Fruit fly (Drosophila melanogaster) whole organism, embryonic: ENCODE data around the gene STUB1.

Experiments
- Atf-2 ChIP-seq: fragments of 200-800 bp; sonication (Bioruptor generic); optimal IDR thresholded peaks from 2 replicates; lab custom pipeline; 2016; ENCODE audit warnings: missing biosample characterization, missing genetic modification characterization
- Bdp1 ChIP-seq: fragments of 200-800 bp; sonication (Bioruptor generic); optimal IDR thresholded peaks from 3 replicates; lab custom pipeline; 2016; ENCODE audit warnings: missing biosample characterization, missing genetic modification characterization
- CG14441 ChIP-seq: fragments of 200-800 bp; sonication (Bioruptor generic); IDR thresholded peaks from 2 replicates; pipeline ENCODE4 v1.3.6; 2022; ENCODE audit warnings: missing biosample characterization, missing genetic modification characterization
- CG14667 ChIP-seq: fragments of 200-800 bp; sonication (Bioruptor generic); IDR thresholded peaks from 2 replicates; pipeline ENCODE4 v1.3.6; 2022; ENCODE audit warnings: missing biosample characterization, missing genetic modification characterization
- CG15514 ChIP-seq: fragments of 200-800 bp; sonication (Bioruptor generic); optimal IDR thresholded peaks from 3 replicates; lab custom pipeline; 2017; ENCODE audit warnings: missing biosample characterization, missing genetic modification characterization, mild to moderate bottlenecking, moderate library complexity, missing genetic modification reagents
- CG1603 ChIP-seq: fragments of 200-800 bp; sonication (Bioruptor generic); optimal IDR thresholded peaks from 2 replicates; lab custom pipeline; 2019; ENCODE audit warnings: missing biosample characterization, mild to moderate bottlenecking, missing genetic modification characterization, moderate library complexity
- CG16863 ChIP-seq: fragments of 200-800 bp; sonication (Bioruptor generic); optimal IDR thresholded peaks from 3 replicates; lab custom pipeline; 2016; ENCODE audit warnings: missing biosample characterization, missing genetic modification characterization
- CG17612 ChIP-seq: fragments of 200-800 bp; sonication (Bioruptor generic); IDR thresholded peaks from 2 replicates; pipeline ENCODE4 v1.3.6; 2022; ENCODE audit warnings: missing biosample characterization, missing genetic modification characterization
- CG18476 ChIP-seq: fragments of 200-800 bp; sonication (Bioruptor generic); optimal IDR thresholded peaks from 2 replicates; lab custom pipeline; 2016; ENCODE audit warnings: missing biosample characterization, mild to moderate bottlenecking, missing genetic modification characterization
- CG31365 ChIP-seq: fragments of 200-800 bp; sonication (Bioruptor generic); optimal IDR thresholded peaks from 2 replicates; lab custom pipeline; 2018; ENCODE audit warnings: missing biosample characterization, mild to moderate bottlenecking, missing genetic modification characterization
- CG32772 ChIP-seq: fragments of 200-800 bp; sonication (Bioruptor generic); IDR thresholded peaks from 2 replicates; pipeline ENCODE4 v1.3.6; 2022; ENCODE audit warnings: missing biosample characterization, missing genetic modification characterization
- CG33213 ChIP-seq: fragments of 200-800 bp; sonication (Bioruptor generic); optimal IDR thresholded peaks from 3 replicates; lab custom pipeline; 2016; ENCODE audit warnings: missing biosample characterization, missing genetic modification characterization
- CG4282 ChIP-seq: fragments of 200-800 bp; sonication (Bioruptor generic); optimal IDR thresholded peaks from 2 replicates; lab custom pipeline; 2016; ENCODE audit warnings: missing biosample characterization, missing genetic modification characterization
- CG6791 ChIP-seq: fragments of 200-800 bp; sonication (Bioruptor generic); IDR thresholded peaks from 3 replicates; pipeline ENCODE4 v1.3.6; 2022; ENCODE audit warnings: missing biosample characterization, missing genetic modification characterization; ENCODE audit not compliant: partially characterized antibody
- CG7357 ChIP-seq: fragments of 200-800 bp; sonication (Bioruptor generic); IDR thresholded peaks from 3 replicates; pipeline ENCODE4 v1.3.6; 2022; ENCODE audit warnings: missing biosample characterization, missing genetic modification characterization
- CG8281 ChIP-seq: fragments of 200-800 bp; sonication (Bioruptor generic); optimal IDR thresholded peaks from 2 replicates; lab custom pipeline; 2018; ENCODE audit warnings: missing biosample characterization, mild to moderate bottlenecking, missing genetic modification characterization, moderate library complexity
- CG8478 ChIP-seq: fragments of >200 bp; optimal IDR thresholded peaks from 2 replicates; lab custom pipeline; 2018
- CG9215 ChIP-seq: fragments of 200-800 bp; sonication (Bioruptor generic); IDR thresholded peaks from 2 replicates; pipeline ENCODE4 v1.3.6; 2022; ENCODE audit warnings: missing biosample characterization, missing genetic modification characterization
- CHES-1-like ChIP-seq: fragments of 200-800 bp; sonication (Bioruptor generic); optimal IDR thresholded peaks from 2 replicates; lab custom pipeline; 2016; ENCODE audit warnings: missing biosample characterization, missing genetic modification characterization
- CkIIα-i1 ChIP-seq: fragments of 200-800 bp; sonication (Bioruptor generic); IDR thresholded peaks from 2 replicates; pipeline ENCODE4 v1.3.6; 2022; ENCODE audit warnings: missing biosample characterization, missing genetic modification characterization
- Dfd ChIP-seq, 2 experiments: fragments of >200 bp; optimal IDR thresholded peaks; 2 replicates each; lab custom pipeline; 2017; ENCODE audit warnings: missing biosample characterization in 2 of 2, missing genetic modification characterization in 2 of 2
- Dp ChIP-seq: fragments of 200-800 bp; sonication (Bioruptor generic); optimal IDR thresholded peaks from 2 replicates; lab custom pipeline; 2018; ENCODE audit warnings: missing biosample characterization, mild to moderate bottlenecking, missing genetic modification characterization, moderate library complexity
- Dref ChIP-seq: fragments of 200-800 bp; sonication (Bioruptor generic); IDR thresholded peaks from 2 replicates; pipeline ENCODE4 v1.3.6; 2022; ENCODE audit warnings: missing biosample characterization, missing genetic modification characterization
- HLH3B ChIP-seq: fragments of 200-800 bp; sonication (Bioruptor generic); IDR thresholded peaks from 2 replicates; pipeline ENCODE4 v1.3.6; 2022; ENCODE audit warnings: missing biosample characterization, missing genetic modification characterization
- HLH4C ChIP-seq: fragments of 200-800 bp; sonication (Bioruptor generic); IDR thresholded peaks from 3 replicates; pipeline ENCODE4 v1.3.6; 2022; ENCODE audit warnings: missing biosample characterization, missing genetic modification characterization; ENCODE audit not compliant: partially characterized antibody
- Hmr ChIP-seq: fragments of 200-800 bp; sonication (Bioruptor generic); optimal IDR thresholded peaks from 3 replicates; lab custom pipeline; 2017; ENCODE audit warnings: mild to moderate bottlenecking, missing biosample characterization, missing genetic modification reagents, missing genetic modification characterization
- Lim3 ChIP-seq: fragments of 200-800 bp; sonication (Bioruptor generic); IDR thresholded peaks from 2 replicates; pipeline ENCODE4 v1.3.6; 2022; ENCODE audit warnings: missing biosample characterization, missing genetic modification characterization
- NC2α ChIP-seq: fragments of 200-800 bp; sonication (Bioruptor generic); optimal IDR thresholded peaks from 2 replicates; lab custom pipeline; 2016; ENCODE audit warnings: missing biosample characterization, missing genetic modification characterization
- Nf-YB ChIP-seq: fragments of 200-800 bp; sonication (Bioruptor generic); optimal IDR thresholded peaks from 3 replicates; lab custom pipeline; 2019; ENCODE audit warnings: missing biosample characterization, mild to moderate bottlenecking, missing genetic modification characterization, moderate library complexity
- Nf-YC ChIP-seq: fragments of 200-800 bp; optimal IDR thresholded peaks from 3 replicates; lab custom pipeline; 2019; ENCODE audit warnings: missing biosample characterization, mild to moderate bottlenecking, missing genetic modification characterization, moderate library complexity
- Xrp1 ChIP-seq: fragments of 200-800 bp; sonication (Bioruptor generic); IDR thresholded peaks from 2 replicates; pipeline ENCODE4 v1.3.6; 2022; ENCODE audit warnings: missing biosample characterization, missing genetic modification characterization
- ara ChIP-seq: fragments of 200-800 bp; sonication (Bioruptor generic); IDR thresholded peaks from 2 replicates; pipeline ENCODE4 v1.3.6; 2022; ENCODE audit warnings: missing biosample characterization, missing genetic modification characterization
- ash1 ChIP-seq: fragments of 200-800 bp; sonication (Bioruptor generic); optimal IDR thresholded peaks from 2 replicates; lab custom pipeline; 2018; ENCODE audit warnings: missing biosample characterization, mild to moderate bottlenecking, missing genetic modification characterization
- btn ChIP-seq: fragments of 200-800 bp; sonication (Bioruptor generic); optimal IDR thresholded peaks from 2 replicates; lab custom pipeline; 2016; ENCODE audit warnings: missing biosample characterization, missing genetic modification characterization
- dysf ChIP-seq: fragments of 200-800 bp; sonication (Bioruptor generic); IDR thresholded peaks from 3 replicates; pipeline ENCODE4 v1.3.6; 2022; ENCODE audit warnings: missing biosample characterization, missing genetic modification characterization
- fd3F ChIP-seq: fragments of 200-800 bp; sonication (Bioruptor generic); optimal IDR thresholded peaks from 2 replicates; lab custom pipeline; 2018; ENCODE audit warnings: missing biosample characterization, mild to moderate bottlenecking, missing genetic modification characterization, moderate library complexity
- grau ChIP-seq: fragments of 200-800 bp; optimal IDR thresholded peaks from 3 replicates; lab custom pipeline; 2019; ENCODE audit warnings: missing biosample characterization, mild to moderate bottlenecking, missing genetic modification characterization, moderate library complexity
- gt ChIP-seq: fragments of 200-800 bp; sonication (Bioruptor generic); IDR thresholded peaks from 2 replicates; pipeline ENCODE4 v1.3.6; 2022; ENCODE audit warnings: missing biosample characterization, missing genetic modification characterization
- h ChIP-seq: fragments of >200 bp; optimal IDR thresholded peaks from 2 replicates; lab custom pipeline; 2017
- insv ChIP-seq, 2 experiments: fragments of 200-800 bp; sonication (Bioruptor generic); optimal IDR thresholded peaks; 3 replicates each; lab custom pipeline; 2016 to 2018; ENCODE audit warnings: missing biosample characterization in 2 of 2, missing genetic modification characterization in 2 of 2
- jumu ChIP-seq: fragments of 200-800 bp; sonication (Bioruptor generic); optimal IDR thresholded peaks from 3 replicates; lab custom pipeline; 2016; ENCODE audit warnings: missing biosample characterization, missing genetic modification characterization
- klu ChIP-seq: fragments of 200-800 bp; sonication (Bioruptor generic); IDR thresholded peaks from 2 replicates; pipeline ENCODE4 v1.3.6; 2022; ENCODE audit warnings: missing biosample characterization, missing genetic modification characterization
- nom ChIP-seq: fragments of 200-800 bp; sonication (Bioruptor generic); optimal IDR thresholded peaks from 2 replicates; lab custom pipeline; 2017; ENCODE audit warnings: missing biosample characterization, missing genetic modification characterization, mild to moderate bottlenecking, moderate library complexity, missing genetic modification reagents
- odd ChIP-seq: fragments of 200-800 bp; sonication (Bioruptor generic); optimal IDR thresholded peaks from 2 replicates; lab custom pipeline; 2017; ENCODE audit warnings: missing biosample characterization, mild to moderate bottlenecking, missing genetic modification characterization
- onecut ChIP-seq: fragments of 200-800 bp; sonication (Bioruptor generic); IDR thresholded peaks from 2 replicates; pipeline ENCODE4 v1.3.6; 2022; ENCODE audit warnings: missing biosample characterization, missing genetic modification characterization
- rib ChIP-seq: fragments of 200-800 bp; sonication (Bioruptor generic); IDR thresholded peaks from 2 replicates; pipeline ENCODE4 v1.3.6; 2022; ENCODE audit warnings: missing biosample characterization, missing genetic modification characterization
- sd ChIP-seq: fragments of 200-800 bp; sonication (Bioruptor generic); optimal IDR thresholded peaks from 3 replicates; lab custom pipeline; 2018; ENCODE audit warnings: missing biosample characterization, mild to moderate bottlenecking, missing genetic modification characterization, moderate library complexity
- stwl ChIP-seq: fragments of 200-800 bp; sonication (Bioruptor generic); optimal IDR thresholded peaks from 3 replicates; lab custom pipeline; 2018; ENCODE audit warnings: missing biosample characterization, mild to moderate bottlenecking, missing genetic modification characterization, moderate library complexity
- tna ChIP-seq: fragments of 200-800 bp; sonication (Bioruptor generic); IDR thresholded peaks from 2 replicates; pipeline ENCODE4 v1.3.6; 2022; ENCODE audit warnings: missing biosample characterization, missing genetic modification characterization; ENCODE audit not compliant: partially characterized antibody
- toy ChIP-seq: fragments of 200-800 bp; sonication (Bioruptor generic); IDR thresholded peaks from 2 replicates; pipeline ENCODE4 v1.3.6; 2022; ENCODE audit warnings: missing biosample characterization, missing genetic modification characterization
- yki ChIP-seq: fragments of >200 bp; optimal IDR thresholded peaks from 3 replicates; lab custom pipeline; 2018
- zf30C ChIP-seq: fragments of 200-800 bp; sonication (Bioruptor generic); optimal IDR thresholded peaks from 3 replicates; lab custom pipeline; 2018; ENCODE audit warnings: missing biosample characterization, mild to moderate bottlenecking, missing genetic modification characterization

STUB1 gene

dm6 chr2L:10395642-10396487 lies 41.5 kb upstream of the STUB1 start, which contains the start of gene Mdh1 (continued):
- TF ChIP-seq CG31365, result no peak
- no peak for TF ChIP-seq CG7357 (GFP tag; lab: Robert Waterston, UW)
- TF ChIP-seq CG16863, result no peak
- TF ChIP-seq CG15514 (GFP tag; lab: Kevin White, UChicago), result peak; percentile 72
- TF ChIP-seq CG8478 (lab: Kevin White, UChicago), result no peak
- TF ChIP-seq zf30C, result no peak
- TF ChIP-seq grau (tag; lab: Kevin White, UChicago), result no peak
- no peak for TF ChIP-seq CG17612 (GFP tag; lab: Robert Waterston, UW)
- TF ChIP-seq gt, result no peak
- no peak for TF ChIP-seq jumu (GFP tag; lab: Kevin White, UChicago)
- TF ChIP-seq nom (GFP tag; lab: Kevin White, UChicago), result peak; percentile 52
- no peak for TF ChIP-seq CHES-1-like (GFP tag; lab: Kevin White, UChicago)
- TF ChIP-seq HLH4C, result no peak
- no peak for TF ChIP-seq yki (lab: Kevin White, UChicago)
- no peak for TF ChIP-seq sd (tag; lab: Kevin White, UChicago)
- TF ChIP-seq CG14441 (GFP tag; lab: Robert Waterston, UW), result no peak
- no peak for TF ChIP-seq Bdp1 (GFP tag; lab: Kevin White, UChicago)
- no peak for TF ChIP-seq Xrp1
- no peak for TF ChIP-seq h (lab: Kevin White, UChicago)
- TF ChIP-seq rib (GFP tag; lab: Robert Waterston, UW), result no peak
- TF ChIP-seq CG18476, result no peak
- TF ChIP-seq Dref, result peak; percentile 58
- TF ChIP-seq tna, result no peak
- TF ChIP-seq CG32772 (GFP tag; lab: Robert Waterston, UW), result no peak
- TF ChIP-seq btn (GFP tag; lab: Kevin White, UChicago), result no peak
- no peak for TF ChIP-seq CG33213 (GFP tag; lab: Kevin White, UChicago)
- TF ChIP-seq toy (GFP tag; lab: Robert Waterston, UW), result no peak
- TF ChIP-seq stwl (tag; lab: Kevin White, UChicago), result peak; percentile 11
- no peak for TF ChIP-seq CkIIα-i1 (GFP tag; lab: Robert Waterston, UW)
- no peak for TF ChIP-seq CG8281 (tag; lab: Kevin White, UChicago)
- no peak for TF ChIP-seq ara (GFP tag; lab: Robert Waterston, UW)
- peak; percentile 1 for TF ChIP-seq Dp (GFP tag; lab: Kevin White, UChicago)
- no peak for TF ChIP-seq fd3F (GFP tag; lab: Kevin White, UChicago)
- TF ChIP-seq Nf-YB, result peak; percentile 6
- no peak for TF ChIP-seq Dfd (GFP tag; optimal IDR thresholded peaks at IDR 0.05; lab: Kevin White, UChicago)
- no peak for TF ChIP-seq CG6791
- TF ChIP-seq CG4282 (GFP tag; lab: Kevin White, UChicago), result no peak
- TF ChIP-seq insv (GFP tag; optimal IDR thresholded peaks at IDR 0.05; lab: Kevin White, UChicago), result peak in 1 of 2 experiments; percentile 43
- TF ChIP-seq Atf-2 (GFP tag; lab: Kevin White, UChicago), result no peak
- no peak for TF ChIP-seq ash1 (GFP tag; lab: Kevin White, UChicago)
- TF ChIP-seq onecut (GFP tag; lab: Robert Waterston, UW), result no peak
- TF ChIP-seq klu, result no peak
- peak; percentile 29 for TF ChIP-seq Nf-YC (tag; lab: Kevin White, UChicago)
- TF ChIP-seq Hmr (GFP tag; lab: Kevin White, UChicago), result no peak
- no peak for TF ChIP-seq CG9215 (GFP tag; lab: Robert Waterston, UW)
- TF ChIP-seq dysf (GFP tag; lab: Robert Waterston, UW), result no peak
- no peak for TF ChIP-seq CG1603 (tag; lab: Kevin White, UChicago)
- TF ChIP-seq NC2α (GFP tag; lab: Kevin White, UChicago), result no peak
- no peak for TF ChIP-seq odd (GFP tag; lab: Kevin White, UChicago)
- TF ChIP-seq CG14667 (GFP tag; lab: Robert Waterston, UW), result no peak
- TF ChIP-seq HLH3B (GFP tag; lab: Robert Waterston, UW), result no peak
- no peak for TF ChIP-seq Lim3 (GFP tag; lab: Robert Waterston, UW)
